Fruit fly (Drosophila melanogaster) whole organism, pupa: Measurements from ENCODE around the gene CG1486.

ENCODE experiments used
- CG10348 ChIP-seq: fragments of 200-800 bp; sonication (Bioruptor generic); IDR thresholded peaks from 2 replicates; pipeline ENCODE4 v1.3.6; 2022; ENCODE audit warnings: missing biosample characterization, missing genetic modification characterization
- CG12605 ChIP-seq: fragments of 200-800 bp; sonication (Bioruptor generic); IDR thresholded peaks from 2 replicates; pipeline ENCODE4 v1.3.6; 2022; ENCODE audit warnings: missing biosample characterization, missing genetic modification characterization
- CG13204 ChIP-seq: fragments of 200-800 bp; sonication (Bioruptor generic); optimal IDR thresholded peaks from 2 replicates; lab custom pipeline; 2018; ENCODE audit warnings: missing biosample characterization, mild to moderate bottlenecking, missing genetic modification characterization, moderate library complexity
- CG14655 ChIP-seq: fragments of 200-800 bp; sonication (Bioruptor generic); optimal IDR thresholded peaks from 3 replicates; lab custom pipeline; 2017; ENCODE audit warnings: mild to moderate bottlenecking, missing biosample characterization, missing genetic modification reagents, missing genetic modification characterization
- CG15710 ChIP-seq: fragments of 200-800 bp; sonication (Bioruptor generic); optimal IDR thresholded peaks from 2 replicates; lab custom pipeline; 2018; ENCODE audit warnings: missing biosample characterization, mild to moderate bottlenecking, missing genetic modification characterization, moderate library complexity
- CG17806 ChIP-seq: fragments of 200-800 bp; sonication (Bioruptor generic); optimal IDR thresholded peaks from 2 replicates; lab custom pipeline; 2018; ENCODE audit warnings: missing biosample characterization, mild to moderate bottlenecking, missing genetic modification characterization, moderate library complexity
- CG32121 ChIP-seq: fragments of 200-800 bp; sonication (Bioruptor generic); IDR thresholded peaks from 2 replicates; pipeline ENCODE4 v1.3.6; 2022; ENCODE audit warnings: missing biosample characterization, missing genetic modification characterization
- CG34367 ChIP-seq: fragments of 200-800 bp; sonication (Bioruptor generic); optimal IDR thresholded peaks from 2 replicates; lab custom pipeline; 2018; ENCODE audit warnings: missing biosample characterization, mild to moderate bottlenecking, missing genetic modification characterization
- CG4496 ChIP-seq: fragments of 200-800 bp; sonication (Bioruptor generic); IDR thresholded peaks from 3 replicates; pipeline ENCODE4 v1.3.6; 2022; ENCODE audit warnings: missing biosample characterization, missing genetic modification characterization
- CG8159 ChIP-seq: fragments of 200-800 bp; sonication (Bioruptor generic); optimal IDR thresholded peaks from 3 replicates; lab custom pipeline; 2018; ENCODE audit warnings: missing biosample characterization, mild to moderate bottlenecking, missing genetic modification characterization, moderate library complexity
- CG8301 ChIP-seq: fragments of 200-800 bp; sonication (Bioruptor generic); optimal IDR thresholded peaks from 2 replicates; lab custom pipeline; 2018; ENCODE audit warnings: missing biosample characterization, mild to moderate bottlenecking, missing genetic modification characterization
- CG9948 ChIP-seq: fragments of 200-800 bp; sonication (Bioruptor generic); optimal IDR thresholded peaks from 2 replicates; lab custom pipeline; 2018; ENCODE audit warnings: missing biosample characterization, mild to moderate bottlenecking, missing genetic modification characterization, moderate library complexity
- D1 ChIP-seq: fragments of 200-800 bp; sonication (Bioruptor generic); optimal IDR thresholded peaks from 2 replicates; lab custom pipeline; 2018; ENCODE audit warnings: missing biosample characterization, mild to moderate bottlenecking, missing genetic modification characterization, moderate library complexity
- EcR ChIP-seq: fragments of 200-800 bp; sonication (Bioruptor generic); optimal IDR thresholded peaks from 3 replicates; lab custom pipeline; 2019; ENCODE audit warnings: missing biosample characterization, missing genetic modification characterization, mild to moderate bottlenecking, moderate library complexity, missing genetic modification reagents
- Ets98B ChIP-seq: fragments of 200-800 bp; sonication (Bioruptor generic); IDR thresholded peaks from 2 replicates; pipeline ENCODE4 v1.3.6; 2022; ENCODE audit warnings: missing biosample characterization, missing genetic modification characterization
- Pif1A ChIP-seq: fragments of 200-800 bp; sonication (Bioruptor generic); optimal IDR thresholded peaks from 3 replicates; lab custom pipeline; 2016; ENCODE audit warnings: missing biosample characterization, missing genetic modification characterization
- Pif1B ChIP-seq: fragments of 200-800 bp; sonication (Bioruptor generic); optimal IDR thresholded peaks from 3 replicates; lab custom pipeline; 2016; ENCODE audit warnings: missing biosample characterization, missing genetic modification characterization
- Snoo ChIP-seq: fragments of 200-800 bp; sonication (Bioruptor generic); optimal IDR thresholded peaks from 3 replicates; lab custom pipeline; 2017; ENCODE audit warnings: missing biosample characterization, mild to moderate bottlenecking, missing genetic modification characterization, inconsistent platforms
- fd96Ca ChIP-seq: fragments of 200-800 bp; sonication (Bioruptor generic); IDR thresholded peaks from 3 replicates; pipeline ENCODE4 v1.3.6; 2022; ENCODE audit warnings: missing biosample characterization, missing genetic modification characterization
- gl ChIP-seq: fragments of 200-800 bp; sonication (Bioruptor generic); optimal IDR thresholded peaks from 2 replicates; lab custom pipeline; 2018; ENCODE audit warnings: missing biosample characterization, mild to moderate bottlenecking, missing genetic modification characterization
- rn ChIP-seq: fragments of 200-800 bp; sonication (Bioruptor generic); IDR thresholded peaks from 2 replicates; pipeline ENCODE4 v1.3.6; 2022; ENCODE audit warnings: missing biosample characterization, missing genetic modification characterization

Gene CG1486

DNA sequence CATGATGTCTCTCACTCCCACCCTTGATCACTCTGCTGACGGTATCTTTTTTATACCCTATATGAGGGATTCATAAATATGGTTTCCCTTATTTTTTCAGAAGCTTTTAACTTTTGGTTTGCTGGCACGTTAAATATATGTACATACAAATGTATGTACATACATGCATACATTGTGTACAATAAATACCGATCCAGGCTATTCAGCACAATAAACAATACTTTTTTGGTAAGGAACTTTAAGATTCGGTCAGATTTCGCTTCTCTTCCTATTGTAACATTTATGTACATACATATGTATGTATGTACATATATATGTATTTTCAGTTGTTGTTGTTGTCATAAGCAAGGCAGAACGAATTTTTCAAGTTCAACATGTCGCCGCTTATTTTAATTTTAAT, 41.8 kb upstream of the CG1486 start:
- TF ChIP-seq CG34367 (no peak), rn (GFP tag; lab: Robert Waterston, UW) (no peak), CG8301 (tag; lab: Kevin White, UChicago) (no peak), CG17806 (no peak), CG8159 (tag; lab: Kevin White, UChicago) (no peak), EcR (GFP tag; lab: Kevin White, UChicago) (no peak), CG32121 (no peak), Snoo (no peak), CG15710 (tag; lab: Kevin White, UChicago) (no peak), Pif1A (GFP tag; lab: Kevin White, UChicago) (no peak)

DNA sequence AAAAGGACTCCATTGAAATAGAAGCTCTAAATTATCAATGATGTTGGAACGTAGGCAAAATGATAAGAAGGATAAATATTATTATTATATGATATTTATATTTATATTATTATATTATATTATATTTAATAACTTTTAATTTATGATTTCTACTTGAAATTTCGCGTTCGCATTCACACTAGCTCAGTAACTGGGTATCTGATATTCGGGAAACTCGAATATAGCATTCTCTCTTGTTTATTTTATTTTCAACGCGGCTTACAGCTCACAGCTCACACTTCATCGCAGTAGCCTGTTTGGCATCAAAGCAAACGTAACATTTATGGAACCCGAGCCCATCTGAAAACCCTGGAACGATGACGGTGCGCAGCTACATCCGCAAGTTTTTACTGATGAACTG, 38.8 kb upstream of the CG1486 start, which contains the start of gene CG1494:
CG1494 (plus strand) TSS at position 301 of the 400 bp plus-strand sequence.
- TF ChIP-seq fd96Ca (GFP tag; lab: Robert Waterston, UW) = no peak
- no peak for TF ChIP-seq EcR (GFP tag; lab: Kevin White, UChicago)
- no peak for TF ChIP-seq CG4496 (GFP tag; lab: Robert Waterston, UW)
- no peak for TF ChIP-seq CG10348 (GFP tag; lab: Robert Waterston, UW)
- TF ChIP-seq Ets98B (GFP tag; lab: Robert Waterston, UW) = no peak
- TF ChIP-seq CG32121 = no peak
- no peak for TF ChIP-seq Snoo
- TF ChIP-seq CG8301 (tag; lab: Kevin White, UChicago) = no peak
- TF ChIP-seq CG12605 = no peak
- TF ChIP-seq gl (tag; lab: Kevin White, UChicago) = no peak
- TF ChIP-seq CG13204 = no peak
- no peak for TF ChIP-seq Pif1A (GFP tag; lab: Kevin White, UChicago)
- TF ChIP-seq CG17806 = no peak
- TF ChIP-seq D1 = no peak
- TF ChIP-seq CG15710 (tag; lab: Kevin White, UChicago) = no peak
- no peak for TF ChIP-seq CG14655 (GFP tag; lab: Kevin White, UChicago)
- TF ChIP-seq CG9948 (tag; lab: Kevin White, UChicago) = no peak
- no peak for TF ChIP-seq CG34367
- TF ChIP-seq CG8159 (tag; lab: Kevin White, UChicago) = no peak
- no peak for TF ChIP-seq rn (GFP tag; lab: Robert Waterston, UW)

DNA sequence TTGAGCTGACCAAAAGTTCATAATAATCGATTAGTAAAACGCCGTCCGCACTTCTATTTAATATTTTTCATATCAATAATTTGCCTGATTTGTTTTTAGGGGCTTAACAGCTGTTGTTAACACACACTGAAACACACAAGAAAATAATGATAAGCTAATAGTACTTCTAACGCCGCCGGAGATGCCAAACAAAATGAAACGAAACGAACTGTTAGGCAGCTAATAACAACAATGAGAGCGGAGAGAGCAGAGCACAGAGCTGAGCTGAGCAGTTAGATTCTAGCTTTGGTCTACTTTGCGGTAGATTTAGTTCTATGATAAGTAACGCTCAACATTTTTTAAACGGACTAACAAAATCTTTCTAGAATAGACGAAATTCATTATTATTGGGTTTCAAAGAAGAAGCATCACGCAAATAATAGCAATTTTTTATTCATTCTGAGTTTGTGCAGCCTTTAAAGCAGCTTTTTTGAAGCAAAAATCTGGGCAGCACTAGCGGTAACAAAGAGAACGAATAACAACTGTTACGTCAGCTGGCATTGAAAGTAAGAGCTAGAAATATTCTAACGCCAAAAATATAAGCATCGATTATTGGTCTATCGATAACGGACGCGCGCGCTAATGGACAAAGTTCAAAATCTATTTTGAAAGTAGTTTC, 17.2 kb upstream of the CG1486 start, which contains the start of gene Abca3:
Abca3 (minus strand) TSS at position 181 of the 658 bp plus-strand sequence.
- TF ChIP-seq CG34367 (no peak), Snoo (no peak), Pif1A (GFP tag; lab: Kevin White, UChicago) (no peak), CG14655 (GFP tag; lab: Kevin White, UChicago) (peak; percentile 53), gl (tag; lab: Kevin White, UChicago) (no peak), fd96Ca (GFP tag; lab: Robert Waterston, UW) (0 out of 3 replicates have a peak, but pooled peaks have one; percentile 35), CG15710 (tag; lab: Kevin White, UChicago) (no peak), CG8159 (tag; lab: Kevin White, UChicago) (no peak), CG32121 (0 out of 2 replicates have a peak, but pooled peaks have one; percentile 27), CG4496 (GFP tag; lab: Robert Waterston, UW) (peak; percentile 57; the same call in 2 of the 3 replicates), CG10348 (GFP tag; lab: Robert Waterston, UW) (no peak), CG12605 (no peak), Pif1B (GFP tag; lab: Kevin White, UChicago) (no peak), D1 (no peak), CG13204 (no peak), CG8301 (tag; lab: Kevin White, UChicago) (peak; percentile 60), CG17806 (no peak), rn (GFP tag; lab: Robert Waterston, UW) (no peak), EcR (GFP tag; lab: Kevin White, UChicago) (no peak)

DNA sequence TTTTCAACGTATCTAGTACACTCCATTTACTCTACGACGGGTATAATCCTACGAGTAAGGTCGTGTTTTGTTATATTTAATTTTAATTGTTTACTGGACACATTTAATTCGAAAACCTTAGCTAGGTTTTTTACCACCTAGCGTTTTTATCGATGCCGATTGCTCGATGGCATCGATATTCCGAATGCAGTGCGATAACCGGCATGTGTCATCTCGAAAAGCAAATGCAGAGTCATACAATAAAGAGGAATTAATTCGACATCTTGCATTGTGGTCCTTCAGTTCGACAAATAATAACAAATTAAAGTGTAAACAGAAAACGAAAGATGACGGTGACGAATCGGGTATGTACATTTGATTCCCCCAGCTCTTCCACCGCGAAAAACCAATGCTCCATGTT, 8.0 kb upstream of the CG1486 start, which contains the start of gene Rpt6:
Rpt6 (plus strand) TSS at position 201 of the 400 bp plus-strand sequence.
- no peak for TF ChIP-seq CG17806
- TF ChIP-seq CG13204 = no peak
- no peak for TF ChIP-seq Snoo
- no peak for TF ChIP-seq Pif1B (GFP tag; lab: Kevin White, UChicago)
- TF ChIP-seq CG4496 (GFP tag; lab: Robert Waterston, UW) = no peak
- no peak for TF ChIP-seq EcR (GFP tag; lab: Kevin White, UChicago)
- no peak for TF ChIP-seq CG8159 (tag; lab: Kevin White, UChicago)
- no peak for TF ChIP-seq CG15710 (tag; lab: Kevin White, UChicago)
- no peak for TF ChIP-seq Ets98B (GFP tag; lab: Robert Waterston, UW)
- no peak for TF ChIP-seq CG14655 (GFP tag; lab: Kevin White, UChicago)
- TF ChIP-seq D1 = no peak
- no peak for TF ChIP-seq rn (GFP tag; lab: Robert Waterston, UW)
- no peak for TF ChIP-seq gl (tag; lab: Kevin White, UChicago)
- TF ChIP-seq CG34367 = no peak
- no peak for TF ChIP-seq CG12605
- TF ChIP-seq CG9948 (tag; lab: Kevin White, UChicago) = no peak
- no peak for TF ChIP-seq CG8301 (tag; lab: Kevin White, UChicago)
- TF ChIP-seq CG10348 (GFP tag; lab: Robert Waterston, UW) = no peak
- no peak for TF ChIP-seq Pif1A (GFP tag; lab: Kevin White, UChicago)

DNA sequence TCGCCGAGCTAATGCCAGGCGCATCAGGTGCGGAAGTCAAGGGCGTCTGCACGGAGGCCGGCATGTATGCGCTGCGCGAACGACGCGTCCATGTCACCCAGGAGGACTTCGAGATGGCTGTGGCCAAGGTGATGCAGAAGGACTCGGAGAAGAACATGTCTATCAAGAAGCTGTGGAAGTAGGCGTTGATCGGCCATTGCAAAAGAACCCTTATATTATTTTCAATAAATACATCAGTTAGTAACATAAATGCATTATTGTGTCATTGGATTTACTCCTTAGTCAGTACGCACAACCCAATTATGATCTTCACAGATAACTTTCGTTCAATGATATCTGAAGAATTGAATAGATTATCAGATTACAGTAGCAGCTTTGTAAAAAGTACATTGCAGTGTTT, 6.4 kb upstream of the CG1486 start, which contains the start of gene CG1801:
CG1801 (minus strand) TSS at position 101 of the 400 bp plus-strand sequence.
- TF ChIP-seq D1 (no peak), Snoo (no peak), CG13204 (no peak), CG8159 (tag; lab: Kevin White, UChicago) (no peak), Pif1B (GFP tag; lab: Kevin White, UChicago) (no peak)
